Fruit fly (Drosophila melanogaster) whole organism, prepupa: ENCODE results near the gene CG4935.
A peak's percentile ranks its signal among the peaks of the same experiment; 100 is the strongest.

ENCODE experiments used
- Blimp-1 ChIP-seq: fragments of 200-800 bp; sonication (Bioruptor generic); optimal IDR thresholded peaks from 3 replicates; lab custom pipeline; 2017; ENCODE audit warnings: missing biosample characterization, missing genetic modification characterization, mild to moderate bottlenecking, moderate library complexity, missing genetic modification reagents
- CG10631 ChIP-seq: fragments of 200-800 bp; sonication (Bioruptor generic); optimal IDR thresholded peaks from 2 replicates; lab custom pipeline; 2016; ENCODE audit warnings: missing biosample characterization, missing genetic modification characterization
- CG11294 ChIP-seq: fragments of 200-800 bp; sonication (Bioruptor generic); IDR thresholded peaks from 2 replicates; pipeline ENCODE4 v1.3.6; 2022; ENCODE audit warnings: missing biosample characterization, missing genetic modification characterization
- CG11902 ChIP-seq: fragments of 200-800 bp; sonication (Bioruptor generic); optimal IDR thresholded peaks from 3 replicates; lab custom pipeline; 2016; ENCODE audit warnings: missing biosample characterization, missing genetic modification characterization
- CG15336 ChIP-seq: fragments of 200-800 bp; sonication (Bioruptor generic); IDR thresholded peaks from 2 replicates; pipeline ENCODE4 v1.3.6; 2022; ENCODE audit warnings: missing biosample characterization, missing genetic modification characterization
- CG1621 ChIP-seq: fragments of 200-800 bp; sonication (Bioruptor generic); optimal IDR thresholded peaks from 3 replicates; lab custom pipeline; 2018; ENCODE audit warnings: missing biosample characterization, mild to moderate bottlenecking, missing genetic modification characterization
- CG16779 ChIP-seq: fragments of 200-800 bp; sonication (Bioruptor generic); optimal IDR thresholded peaks from 3 replicates; lab custom pipeline; 2017; ENCODE audit warnings: missing biosample characterization, mild to moderate bottlenecking, missing genetic modification characterization
- CG3032 ChIP-seq: fragments of 200-800 bp; optimal IDR thresholded peaks from 2 replicates; lab custom pipeline; 2019; ENCODE audit warnings: missing biosample characterization, mild to moderate bottlenecking, missing genetic modification characterization, moderate library complexity
- CG31627 ChIP-seq: fragments of 200-800 bp; sonication (Bioruptor generic); optimal IDR thresholded peaks from 3 replicates; lab custom pipeline; 2016; ENCODE audit warnings: missing biosample characterization, missing genetic modification characterization
- CG32006 ChIP-seq: fragments of 200-800 bp; sonication (Bioruptor generic); optimal IDR thresholded peaks from 3 replicates; lab custom pipeline; 2017; ENCODE audit warnings: missing biosample characterization, mild to moderate bottlenecking, missing genetic modification characterization
- CG3919 ChIP-seq: fragments of 200-800 bp; sonication (Bioruptor generic); optimal IDR thresholded peaks from 3 replicates; lab custom pipeline; 2016; ENCODE audit warnings: missing biosample characterization, missing genetic modification characterization
- CG4318 ChIP-seq: fragments of 200-800 bp; sonication (Bioruptor generic); optimal IDR thresholded peaks from 3 replicates; lab custom pipeline; 2017; ENCODE audit warnings: missing biosample characterization, mild to moderate bottlenecking, missing genetic modification characterization
- CG6163 ChIP-seq: fragments of 200-800 bp; sonication (Bioruptor generic); IDR thresholded peaks from 3 replicates; pipeline ENCODE4 v1.3.6; 2022; ENCODE audit warnings: missing biosample characterization, missing genetic modification characterization
- CG6276 ChIP-seq: fragments of 200-800 bp; sonication (Bioruptor generic); optimal IDR thresholded peaks from 2 replicates; lab custom pipeline; 2017; ENCODE audit warnings: missing biosample characterization, mild to moderate bottlenecking, missing genetic modification characterization
- CG6808 ChIP-seq: fragments of 200-800 bp; sonication (Bioruptor generic); optimal IDR thresholded peaks from 3 replicates; lab custom pipeline; 2017; ENCODE audit warnings: missing biosample characterization, missing genetic modification characterization, mild to moderate bottlenecking, moderate library complexity, missing genetic modification reagents
- CG7368 ChIP-seq: fragments of 200-800 bp; sonication (Bioruptor generic); optimal IDR thresholded peaks from 3 replicates; lab custom pipeline; 2016; ENCODE audit warnings: missing biosample characterization, missing genetic modification characterization
- CG8119 ChIP-seq: fragments of 200-800 bp; sonication (Bioruptor generic); IDR thresholded peaks from 3 replicates; pipeline ENCODE4 v1.3.6; 2022; ENCODE audit warnings: missing biosample characterization, missing genetic modification characterization
- CG8632 ChIP-seq: fragments of 200-800 bp; sonication (Bioruptor generic); optimal IDR thresholded peaks from 3 replicates; lab custom pipeline; 2016; ENCODE audit warnings: missing biosample characterization, missing genetic modification characterization
- CG9139 ChIP-seq: fragments of 200-800 bp; sonication (Bioruptor generic); optimal IDR thresholded peaks from 3 replicates; lab custom pipeline; 2017; ENCODE audit warnings: missing biosample characterization, mild to moderate bottlenecking, missing genetic modification characterization
- Eip93F ChIP-seq: fragments of 200-800 bp; sonication (Bioruptor generic); optimal IDR thresholded peaks from 2 replicates; lab custom pipeline; 2016; ENCODE audit warnings: missing biosample characterization, mild to moderate bottlenecking, missing genetic modification characterization
- Ets96B ChIP-seq: fragments of 200-800 bp; optimal IDR thresholded peaks from 2 replicates; lab custom pipeline; 2019; ENCODE audit warnings: missing biosample characterization, mild to moderate bottlenecking, missing genetic modification characterization, moderate library complexity
- Gug ChIP-seq: fragments of 200-800 bp; sonication (Bioruptor generic); IDR thresholded peaks from 2 replicates; pipeline ENCODE4 v1.3.6; 2022; ENCODE audit warnings: missing biosample characterization, missing genetic modification characterization
- Hr38 ChIP-seq: sonication (Bioruptor generic); optimal IDR thresholded peaks from 2 replicates; lab custom pipeline; 2016; ENCODE audit warnings: missing biosample characterization, missing genetic modification characterization
- Hr39 ChIP-seq: fragments of 200-800 bp; sonication (Bioruptor generic); optimal IDR thresholded peaks from 2 replicates; lab custom pipeline; 2016; ENCODE audit warnings: missing biosample characterization, missing genetic modification characterization
- Hr4 ChIP-seq: fragments of 200-800 bp; sonication (Bioruptor generic); optimal IDR thresholded peaks from 3 replicates; lab custom pipeline; 2016; ENCODE audit warnings: missing biosample characterization, missing genetic modification characterization
- OdsH ChIP-seq: fragments of 200-800 bp; sonication (Bioruptor generic); optimal IDR thresholded peaks from 3 replicates; lab custom pipeline; 2016; ENCODE audit warnings: missing biosample characterization, missing genetic modification characterization
- Smox ChIP-seq: fragments of 200-800 bp; sonication (Bioruptor generic); optimal IDR thresholded peaks from 3 replicates; lab custom pipeline; 2016; ENCODE audit warnings: missing biosample characterization, missing genetic modification characterization
- Sox102F ChIP-seq: fragments of 200-800 bp; sonication (Bioruptor generic); optimal IDR thresholded peaks from 2 replicates; lab custom pipeline; 2016; ENCODE audit warnings: missing biosample characterization, mild to moderate bottlenecking, missing genetic modification characterization
- Sox14 ChIP-seq: fragments of 200-800 bp; sonication (Bioruptor generic); optimal IDR thresholded peaks from 3 replicates; lab custom pipeline; 2016; ENCODE audit warnings: missing biosample characterization, missing genetic modification characterization
- Sox15 ChIP-seq: fragments of 200-800 bp; sonication (Bioruptor generic); optimal IDR thresholded peaks from 3 replicates; lab custom pipeline; 2016; ENCODE audit warnings: missing biosample characterization, missing genetic modification characterization
- achi ChIP-seq: fragments of 200-800 bp; sonication (Bioruptor generic); optimal IDR thresholded peaks from 3 replicates; lab custom pipeline; 2016; ENCODE audit warnings: missing biosample characterization, missing genetic modification characterization
- acj6 ChIP-seq: fragments of 200-800 bp; sonication (Bioruptor generic); optimal IDR thresholded peaks from 3 replicates; lab custom pipeline; 2016; ENCODE audit warnings: missing biosample characterization, missing genetic modification characterization
- cyc ChIP-seq: fragments of 200-800 bp; sonication (Bioruptor generic); optimal IDR thresholded peaks from 3 replicates; lab custom pipeline; 2016; ENCODE audit warnings: missing biosample characterization, missing genetic modification characterization
- dac ChIP-seq: fragments of 200-800 bp; sonication (Bioruptor generic); optimal IDR thresholded peaks from 2 replicates; lab custom pipeline; 2017; ENCODE audit warnings: missing biosample characterization, mild to moderate bottlenecking, missing genetic modification characterization
- dsx ChIP-seq: fragments of 200-800 bp; optimal IDR thresholded peaks from 3 replicates; lab custom pipeline; 2019; ENCODE audit warnings: missing biosample characterization, mild to moderate bottlenecking, missing genetic modification characterization, moderate library complexity; ENCODE audit not compliant: poor library complexity, severe bottlenecking
- eg ChIP-seq: fragments of 200-800 bp; sonication (Bioruptor generic); IDR thresholded peaks from 3 replicates; pipeline ENCODE4 v1.3.6; 2022; ENCODE audit warnings: missing biosample characterization, missing genetic modification characterization
- esn ChIP-seq: fragments of 200-800 bp; sonication (Bioruptor generic); optimal IDR thresholded peaks from 2 replicates; lab custom pipeline; 2016; ENCODE audit warnings: missing biosample characterization, mild to moderate bottlenecking, missing genetic modification characterization, moderate library complexity
- fd59A ChIP-seq: fragments of 200-800 bp; sonication (Bioruptor generic); optimal IDR thresholded peaks from 2 replicates; lab custom pipeline; 2017; ENCODE audit warnings: missing biosample characterization, mild to moderate bottlenecking, missing genetic modification characterization, missing genetic modification reagents
- fd85E ChIP-seq: fragments of 200-800 bp; sonication (Bioruptor generic); optimal IDR thresholded peaks from 3 replicates; lab custom pipeline; 2016; ENCODE audit warnings: missing biosample characterization, missing genetic modification characterization
- fkh ChIP-seq: fragments of 200-800 bp; sonication (Bioruptor generic); optimal IDR thresholded peaks from 3 replicates; lab custom pipeline; 2017; ENCODE audit warnings: missing biosample characterization, mild to moderate bottlenecking, missing genetic modification characterization, moderate library complexity
- lz ChIP-seq: fragments of 200-800 bp; sonication (Bioruptor generic); optimal IDR thresholded peaks from 3 replicates; lab custom pipeline; 2016; ENCODE audit warnings: missing biosample characterization, missing genetic modification characterization
- pdm3 ChIP-seq: fragments of 200-800 bp; sonication (Bioruptor generic); optimal IDR thresholded peaks from 3 replicates; lab custom pipeline; 2016; ENCODE audit warnings: missing biosample characterization, missing genetic modification characterization
- salr ChIP-seq, 2 experiments: fragments of 200-800 bp; sonication (Bioruptor generic); optimal IDR thresholded peaks; 3 replicates each; lab custom pipeline; 2016 to 2018; ENCODE audit warnings: missing biosample characterization in 2 of 2, missing genetic modification characterization in 2 of 2, mild to moderate bottlenecking in 1 of 2
- spab ChIP-seq: fragments of 200-800 bp; sonication (Bioruptor generic); optimal IDR thresholded peaks from 2 replicates; lab custom pipeline; 2017; ENCODE audit warnings: missing biosample characterization, mild to moderate bottlenecking, missing genetic modification characterization, missing genetic modification reagents
- ss ChIP-seq, 2 experiments: fragments of 200-800 bp; sonication (Bioruptor generic); optimal IDR thresholded peaks; 2 replicates in 1 of 2; 3 replicates in 1 of 2; lab custom pipeline; 2017 to 2018; ENCODE audit warnings: mild to moderate bottlenecking in 2 of 2, missing biosample characterization in 2 of 2, missing genetic modification characterization in 2 of 2, moderate library complexity in 1 of 2
- svp ChIP-seq: fragments of 200-800 bp; sonication (Bioruptor generic); peaks from one replicate; lab custom pipeline; 2016; ENCODE audit warnings: missing biosample characterization, missing genetic modification characterization
- topi ChIP-seq: fragments of 200-800 bp; sonication (Bioruptor generic); optimal IDR thresholded peaks from 3 replicates; lab custom pipeline; 2016; ENCODE audit warnings: missing biosample characterization, missing genetic modification characterization

CG4935 gene

DNA sequence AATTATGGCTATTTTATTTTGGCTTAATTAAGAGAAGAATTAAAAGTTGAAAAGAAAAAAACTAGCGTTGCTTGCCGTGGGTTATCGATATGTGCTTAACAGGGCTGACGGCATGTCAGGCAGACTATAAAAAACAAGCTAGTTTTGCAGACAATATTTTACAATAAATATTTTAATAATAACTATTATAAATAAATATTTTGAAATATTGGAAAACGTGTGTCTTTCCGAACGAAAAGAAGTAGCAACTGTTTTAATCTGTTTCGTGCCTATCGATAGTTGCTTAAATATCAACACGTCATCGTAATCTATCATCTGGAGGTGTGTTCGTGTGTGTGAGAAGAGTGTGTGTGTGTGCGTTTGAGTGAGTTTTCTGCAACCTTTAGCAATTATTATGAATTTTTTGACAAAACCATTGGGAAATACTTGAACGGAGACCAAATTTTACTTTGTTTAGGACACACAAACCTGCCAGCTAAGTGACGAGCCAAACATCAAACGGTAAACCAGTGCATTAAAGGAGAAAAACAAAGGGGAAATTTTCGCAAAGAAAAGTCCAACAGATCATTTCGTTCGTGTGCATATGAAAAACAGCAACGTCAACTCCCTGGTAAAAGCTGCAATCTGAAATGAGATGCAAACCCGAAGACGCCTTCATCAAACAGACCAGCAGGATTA, 45.2 kb downstream of the CG4935 start, which contains the start of the genes CG5861 and Syx5 (continued):
- no peak for TF ChIP-seq CG6276
- no peak for TF ChIP-seq eg
- peak; percentile 62 for TF ChIP-seq CG10631 (GFP tag; lab: Kevin White, UChicago)
- no peak for TF ChIP-seq Sox15
- TF ChIP-seq pdm3 (GFP tag; lab: Kevin White, UChicago) = no peak

DNA sequence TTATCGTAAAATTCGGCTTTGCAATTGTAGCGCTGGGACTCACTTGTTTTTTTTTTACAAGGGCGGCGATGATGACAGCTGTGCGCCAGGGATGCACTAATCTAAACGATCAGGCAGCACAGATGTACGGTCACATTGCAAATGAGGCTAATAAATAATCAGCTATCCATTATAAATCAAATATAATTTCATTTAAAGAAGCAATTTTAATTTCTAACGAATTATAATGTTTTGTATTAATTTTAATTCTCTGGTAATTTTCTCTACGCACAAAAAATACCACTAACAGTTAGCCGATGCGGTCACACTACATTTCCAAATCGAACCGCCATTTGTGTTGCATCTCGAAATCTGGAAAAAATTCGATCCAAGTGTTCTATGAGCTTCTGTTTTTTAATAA, 48.7 kb downstream of the CG4935 start, which contains the start of the genes cni and fzy:
Gene cni, minus strand, starts transcription at position 79 of the 400 bp plus-strand sequence.
Gene fzy, plus strand, starts transcription at position 309 of the 400 bp plus-strand sequence.
- TF ChIP-seq CG6808 (GFP tag; lab: Kevin White, UChicago) (no peak), Hr39 (no peak), Smox (GFP tag; lab: Kevin White, UChicago) (no peak), dsx (GFP tag; lab: Kevin White, UChicago) (no peak), Sox102F (GFP tag; lab: Kevin White, UChicago) (no peak), CG8119 (GFP tag; lab: Robert Waterston, UW) (no peak), CG9139 (GFP tag; lab: Kevin White, UChicago) (no peak), CG1621 (no peak), CG3919 (no peak), Gug (GFP tag; lab: Robert Waterston, UW) (no peak), fd85E (GFP tag; lab: Kevin White, UChicago) (no peak), Ets96B (no peak), Blimp-1 (no peak), salr (GFP tag; optimal IDR thresholded peaks at IDR 0.05; lab: Kevin White, UChicago) (no peak), Eip93F (peak; percentile 59), dac (no peak), fkh (GFP tag; lab: Kevin White, UChicago) (no peak), CG6276 (no peak), CG10631 (GFP tag; lab: Kevin White, UChicago) (no peak), CG11294 (GFP tag; lab: Robert Waterston, UW) (no peak), CG31627 (GFP tag; lab: Kevin White, UChicago) (peak; percentile 23), CG11902 (GFP tag; lab: Kevin White, UChicago) (no peak), acj6 (GFP tag; lab: Kevin White, UChicago) (no peak), eg (no peak), CG6163 (GFP tag; lab: Robert Waterston, UW) (no peak), CG8632 (no peak), ss (GFP tag; optimal IDR thresholded peaks at IDR 0.05; lab: Kevin White, UChicago) (no peak), Sox15 (no peak), CG7368 (GFP tag; lab: Kevin White, UChicago) (no peak), Sox14 (peak; percentile 42), cyc (GFP tag; lab: Kevin White, UChicago) (peak; percentile 42), CG3032 (tag; lab: Kevin White, UChicago) (peak; percentile 23), lz (peak; percentile 26), fd59A (no peak), OdsH (GFP tag; lab: Kevin White, UChicago) (no peak), esn (GFP tag; lab: Kevin White, UChicago) (peak; percentile 30), spab (GFP tag; lab: Kevin White, UChicago) (no peak), pdm3 (GFP tag; lab: Kevin White, UChicago) (no peak), topi (GFP tag; lab: Kevin White, UChicago) (no peak), CG16779 (no peak), CG32006 (GFP tag; lab: Kevin White, UChicago) (no peak), CG4318 (GFP tag; lab: Kevin White, UChicago) (no peak), Hr38 (GFP tag; lab: Kevin White, UChicago) (no peak), svp (GFP tag; lab: Kevin White, UChicago) (no peak), achi (GFP tag; lab: Kevin White, UChicago) (peak; percentile 74), CG15336 (GFP tag; lab: Robert Waterston, UW) (no peak), Hr4 (GFP tag; lab: Kevin White, UChicago) (no peak)
